Worm (Caenorhabditis elegans) whole organism, midembryonic: Measurements from ENCODE around the gene T08B1.1.

ENCODE experiments used
- T22C8.4 ChIP-seq: fragments of 200-800 bp; sonication (Bioruptor generic); IDR thresholded peaks from 2 replicates; pipeline ENCODE4 v1.3.6; 2022; ENCODE audit warnings: missing genetic modification characterization, missing compliant biosample characterization
- flt-1 ChIP-seq: fragments of 200-800 bp; sonication (Bioruptor generic); IDR thresholded peaks from 2 replicates; pipeline ENCODE4 v1.3.6; 2022; ENCODE audit warnings: missing genetic modification characterization, missing compliant biosample characterization
- med-1 ChIP-seq: sonication (generic microtip); optimal IDR thresholded peaks from 2 replicates; lab custom pipeline; 2017; ENCODE audit warnings: missing genetic modification characterization, mild to moderate bottlenecking, missing compliant biosample characterization, antibody characterized with exemption, missing genetic modification reagents; ENCODE audit not compliant: insufficient read depth
- tab-1 ChIP-seq: fragments of 200-800 bp; sonication (Bioruptor generic); IDR thresholded peaks from 2 replicates; pipeline ENCODE4 v1.3.6; 2022; ENCODE audit warnings: missing genetic modification characterization, missing compliant biosample characterization
- ztf-23 ChIP-seq: fragments of 200-800 bp; sonication (Bioruptor generic); IDR thresholded peaks from 2 replicates; pipeline ENCODE4 v1.3.6; 2022; ENCODE audit warnings: missing genetic modification reagents, missing genetic modification characterization, missing compliant biosample characterization
- ztf-29 ChIP-seq: fragments of 200-800 bp; sonication (Bioruptor generic); IDR thresholded peaks from 2 replicates; pipeline ENCODE4 v1.3.6; 2022; ENCODE audit warnings: missing genetic modification reagents, missing genetic modification characterization, missing compliant biosample characterization

- no peak for TF ChIP-seq flt-1
- no peak for TF ChIP-seq ztf-23 (GFP tag; lab: Robert Waterston, UW)
- TF ChIP-seq T22C8.4 (GFP tag; lab: Robert Waterston, UW): no peak
- TF ChIP-seq tab-1 (GFP tag; lab: Robert Waterston, UW): no peak
- no peak for TF ChIP-seq med-1 (GFP tag; lab: Kevin White, UChicago)
- TF ChIP-seq ztf-29 (GFP tag; lab: Robert Waterston, UW): no peak
Observed at ce11 chrV:1992515-1992968, 5.7 kb upstream of the T08B1.1 start, which contains the start of gene tnt-4.
